Fruit fly (Drosophila melanogaster) whole organism, adult: ENCODE results near the gene CG15890.

Experiments used
- CG11617 ChIP-seq: fragments of 200-800 bp; sonication (Bioruptor generic); optimal IDR thresholded peaks from 2 replicates; lab custom pipeline; 2017; ENCODE audit warnings: mild to moderate bottlenecking, missing biosample characterization, missing genetic modification reagents, missing genetic modification characterization
- CG12768 ChIP-seq: fragments of 200-800 bp; sonication (Bioruptor generic); optimal IDR thresholded peaks from 2 replicates; lab custom pipeline; 2017; ENCODE audit warnings: missing biosample characterization, missing genetic modification characterization, mild to moderate bottlenecking, moderate library complexity, missing genetic modification reagents
- CG14711 ChIP-seq: fragments of 200-800 bp; sonication (Bioruptor generic); optimal IDR thresholded peaks from 2 replicates; lab custom pipeline; 2018; ENCODE audit warnings: missing biosample characterization, mild to moderate bottlenecking, missing genetic modification characterization, moderate library complexity
- CG1620 ChIP-seq: fragments of 200-800 bp; sonication (Bioruptor generic); optimal IDR thresholded peaks from 2 replicates; lab custom pipeline; 2016; ENCODE audit warnings: missing biosample characterization, missing genetic modification characterization
- CG33017 ChIP-seq: fragments of 200-800 bp; sonication (Bioruptor generic); optimal IDR thresholded peaks from 2 replicates; lab custom pipeline; 2018; ENCODE audit warnings: missing biosample characterization, mild to moderate bottlenecking, missing genetic modification characterization, moderate library complexity
- Crg-1 ChIP-seq: fragments of 200-800 bp; sonication (Bioruptor generic); optimal IDR thresholded peaks from 2 replicates; lab custom pipeline; 2016; ENCODE audit warnings: missing biosample characterization, missing genetic modification characterization
- bab1 ChIP-seq: fragments of 200-800 bp; sonication (Bioruptor generic); optimal IDR thresholded peaks from 3 replicates; lab custom pipeline; 2019; ENCODE audit warnings: missing biosample characterization, mild to moderate bottlenecking, missing genetic modification characterization, moderate library complexity
- cic ChIP-seq: fragments of 200-800 bp; sonication (Bioruptor generic); optimal IDR thresholded peaks from 2 replicates; lab custom pipeline; 2017; ENCODE audit warnings: missing biosample characterization, mild to moderate bottlenecking, missing genetic modification characterization, moderate library complexity
- cnc ChIP-seq, 2 experiments: fragments of >200 bp; optimal IDR thresholded peaks; 2 replicates each; lab custom pipeline; 2017
- kay ChIP-seq: fragments of 200-800 bp; sonication (Bioruptor generic); peaks from one replicate; lab custom pipeline; 2016; ENCODE audit warnings: missing biosample characterization, missing genetic modification characterization, borderline replicate concordance
- toe ChIP-seq: fragments of 200-800 bp; sonication (Bioruptor generic); optimal IDR thresholded peaks from 2 replicates; lab custom pipeline; 2016; ENCODE audit warnings: missing biosample characterization, missing genetic modification characterization

dm6 chrX:14712475-14712874 lies 53.1 kb downstream of the CG15890 start:
- no peak for TF ChIP-seq cnc (optimal IDR thresholded peaks at IDR 0.05; lab: Kevin White, UChicago)
- TF ChIP-seq cic = no peak
- no peak for TF ChIP-seq kay
- no peak for TF ChIP-seq Crg-1 (GFP tag; lab: Kevin White, UChicago)
- TF ChIP-seq CG14711 (tag; lab: Kevin White, UChicago) = no peak
- TF ChIP-seq CG33017 = no peak
- no peak for TF ChIP-seq CG12768 (GFP tag; lab: Kevin White, UChicago)
- TF ChIP-seq bab1 = no peak
- TF ChIP-seq toe = no peak
- no peak for TF ChIP-seq CG1620 (GFP tag; lab: Kevin White, UChicago)
- no peak for TF ChIP-seq CG11617 (GFP tag; lab: Kevin White, UChicago)
